Worm (Caenorhabditis elegans) whole organism, L2 larva: Measurements from ENCODE around the gene K02C4.5.
A peak's percentile ranks its signal among the peaks of the same experiment; 100 is the strongest.

Experiments used
- C34F6.9 ChIP-seq: fragments of 150-350 bp; optimal IDR thresholded peaks from 2 replicates; lab custom pipeline; 2014; ENCODE audit warnings: missing biosample characterization, missing genetic modification characterization
- gmeb-1 ChIP-seq: fragments of 150-350 bp; optimal IDR thresholded peaks from 2 replicates; lab custom pipeline; 2014; ENCODE audit warnings: missing biosample characterization, missing genetic modification characterization
- lsy-2 ChIP-seq, 2 experiments: fragments of 150-350 bp in 1 of 2; sonication (generic microtip) in 1 of 2; optimal IDR thresholded peaks; 2 replicates each; lab custom pipeline; 2014 to 2017; ENCODE audit warnings: missing biosample characterization in 2 of 2, missing genetic modification characterization in 2 of 2
- mab-5 ChIP-seq: fragments of 150-350 bp; optimal IDR thresholded peaks from 2 replicates; lab custom pipeline; 2014; ENCODE audit warnings: missing biosample characterization, missing genetic modification characterization
- nhr-11 ChIP-seq: fragments of 150-350 bp; optimal IDR thresholded peaks from 2 replicates; lab custom pipeline; 2014; ENCODE audit warnings: missing biosample characterization, missing genetic modification characterization
- nhr-77 ChIP-seq: fragments of 150-350 bp; optimal IDR thresholded peaks from 2 replicates; lab custom pipeline; 2014; ENCODE audit warnings: missing biosample characterization, missing genetic modification characterization
- snpc-4 ChIP-seq: fragments of 150-350 bp; optimal IDR thresholded peaks from 2 replicates; lab custom pipeline; 2014; ENCODE audit warnings: missing biosample characterization, missing genetic modification characterization
- unc-62 ChIP-seq: fragments of 150-350 bp; optimal IDR thresholded peaks from 2 replicates; lab custom pipeline; 2014; ENCODE audit warnings: missing biosample characterization, missing genetic modification reagents, missing genetic modification characterization
- ztf-4 ChIP-seq: fragments of 150-350 bp; optimal IDR thresholded peaks from 2 replicates; lab custom pipeline; 2014; ENCODE audit warnings: missing biosample characterization, missing genetic modification characterization

- TF ChIP-seq nhr-77 (tag; lab: Kevin White, UChicago) (no peak), nhr-11 (tag; lab: Kevin White, UChicago) (no peak), snpc-4 (tag; lab: Kevin White, UChicago) (no peak), unc-62 (no peak), lsy-2 (tag; optimal IDR thresholded peaks at IDR 0.05; lab: Kevin White, UChicago) (peak in 1 of 2 experiments; percentile 45), C34F6.9 (tag; lab: Kevin White, UChicago) (peak; percentile 38), mab-5 (tag; lab: Kevin White, UChicago) (no peak), gmeb-1 (no peak), ztf-4 (no peak)
Measured at ce11 chrII:8104998-8105397, 26.8 kb downstream of the K02C4.5 start, which contains the start of gene sfxn-5.
